Worm (Caenorhabditis elegans) whole organism, L4 larva: Measurements from ENCODE around the gene sec-6.

ENCODE experiments used
- F10B5.3 ChIP-seq: sonication (generic microtip); optimal IDR thresholded peaks from 2 replicates; lab custom pipeline; 2016; ENCODE audit warnings: mild to moderate bottlenecking, missing genetic modification characterization, missing compliant biosample characterization
- F26F4.8 ChIP-seq: fragments of 200-800 bp; sonication (Bioruptor generic); conservative IDR thresholded peaks from 2 replicates; pipeline ENCODE4 v1.3.6; 2022; ENCODE audit warnings: missing genetic modification characterization, missing compliant biosample characterization
- T20F7.1 ChIP-seq: fragments of 200-800 bp; sonication (Bioruptor generic); optimal IDR thresholded peaks from 2 replicates; lab custom pipeline; 2018; ENCODE audit warnings: mild to moderate bottlenecking, missing genetic modification characterization, missing compliant biosample characterization
- T26A8.4 ChIP-seq: fragments of 200-800 bp; sonication (Bioruptor generic); IDR thresholded peaks from 2 replicates; pipeline ENCODE4 v1.3.6; 2022; ENCODE audit warnings: missing genetic modification characterization, missing compliant biosample characterization
- Y105C5A.15 ChIP-seq: fragments of 200-800 bp; sonication (Bioruptor generic); IDR thresholded peaks from 2 replicates; pipeline ENCODE4 v1.3.6; 2022; ENCODE audit warnings: missing genetic modification characterization, missing compliant biosample characterization
- Y5F2A.4 ChIP-seq: fragments of 200-800 bp; sonication (Bioruptor generic); optimal IDR thresholded peaks from 2 replicates; lab custom pipeline; 2018; ENCODE audit warnings: mild to moderate bottlenecking, missing genetic modification characterization, missing compliant biosample characterization
- aha-1 ChIP-seq: fragments of 150-350 bp; peaks from one replicate; lab custom pipeline; 2014; ENCODE audit warnings: missing biosample characterization, missing genetic modification characterization
- aly-2 ChIP-seq: sonication (generic microtip); optimal IDR thresholded peaks from 2 replicates; lab custom pipeline; 2018; ENCODE audit warnings: missing biosample characterization, missing genetic modification characterization
- arid-1 ChIP-seq: fragments of 200-800 bp; sonication (Bioruptor generic); conservative IDR thresholded peaks from 2 replicates; pipeline ENCODE4 v1.3.6; 2022; ENCODE audit warnings: missing genetic modification reagents, missing genetic modification characterization, missing compliant biosample characterization
- ceh-32 ChIP-seq: sonication (generic microtip); optimal IDR thresholded peaks from 2 replicates; lab custom pipeline; 2016; ENCODE audit warnings: mild to moderate bottlenecking, missing genetic modification characterization, missing compliant biosample characterization; ENCODE audit not compliant: poor library complexity
- ceh-82 ChIP-seq: sonication (generic microtip); optimal IDR thresholded peaks from 2 replicates; lab custom pipeline; 2017; ENCODE audit warnings: missing biosample characterization, missing genetic modification characterization
- ctbp-1 ChIP-seq: fragments of 200-800 bp; sonication (Bioruptor generic); IDR thresholded peaks from 2 replicates; pipeline ENCODE4 v1.3.6; 2022; ENCODE audit warnings: missing genetic modification reagents, missing genetic modification characterization, missing compliant biosample characterization
- daf-19 ChIP-seq: fragments of 200-800 bp; sonication (Bioruptor generic); conservative IDR thresholded peaks from 2 replicates; pipeline ENCODE4 v1.3.6; 2022; ENCODE audit warnings: missing genetic modification characterization, missing compliant biosample characterization
- dmd-8 ChIP-seq: fragments of 200-800 bp; sonication (Bioruptor generic); IDR thresholded peaks from 2 replicates; pipeline ENCODE4 v1.3.6; 2022; ENCODE audit warnings: missing genetic modification characterization, missing compliant biosample characterization
- dve-1 ChIP-seq: sonication (generic microtip); optimal IDR thresholded peaks from 2 replicates; lab custom pipeline; 2017; ENCODE audit warnings: antibody characterized with exemption, mild to moderate bottlenecking, missing genetic modification characterization, missing compliant biosample characterization; ENCODE audit not compliant: insufficient read depth
- egl-43 ChIP-seq: fragments of 200-800 bp; sonication (Bioruptor generic); IDR thresholded peaks from 2 replicates; pipeline ENCODE4 v1.3.6; 2022; ENCODE audit warnings: missing genetic modification reagents, missing genetic modification characterization, missing compliant biosample characterization
- fkh-10 ChIP-seq: fragments of 150-350 bp; optimal IDR thresholded peaks from 2 replicates; lab custom pipeline; 2014; ENCODE audit warnings: missing biosample characterization, missing genetic modification reagents, missing genetic modification characterization
- fos-1 ChIP-seq: fragments of 150-350 bp; optimal IDR thresholded peaks from 2 replicates; lab custom pipeline; 2014; ENCODE audit warnings: missing biosample characterization, missing genetic modification characterization
- hif-1 ChIP-seq, 2 experiments: sonication (generic microtip); optimal IDR thresholded peaks; 2 replicates each; lab custom pipeline; 2016 to 2017; ENCODE audit warnings: missing compliant biosample characterization in 2 of 2, missing genetic modification characterization in 2 of 2, missing genetic modification reagents in 2 of 2, missing genotype in 2 of 2, mild to moderate bottlenecking in 1 of 2
- hlh-11 ChIP-seq: fragments of 200-800 bp; sonication (Bioruptor generic); optimal IDR thresholded peaks from 2 replicates; lab custom pipeline; 2018; ENCODE audit warnings: mild to moderate bottlenecking, missing genetic modification characterization, missing compliant biosample characterization
- lim-7 ChIP-seq: fragments of 200-800 bp; sonication (Bioruptor generic); IDR thresholded peaks from 2 replicates; pipeline ENCODE4 v1.3.6; 2022; ENCODE audit warnings: missing genetic modification characterization, missing compliant biosample characterization
- lin-38 ChIP-seq: fragments of 200-800 bp; sonication (Bioruptor generic); IDR thresholded peaks from 2 replicates; pipeline ENCODE4 v1.3.6; 2022; ENCODE audit warnings: missing genetic modification reagents, missing genetic modification characterization, missing compliant biosample characterization
- lin-39 ChIP-seq: fragments of 150-350 bp; optimal IDR thresholded peaks from 2 replicates; lab custom pipeline; 2014; ENCODE audit warnings: missing biosample characterization, missing genetic modification reagents, missing genetic modification characterization
- mdl-1 ChIP-seq, 2 experiments: fragments of 150-350 bp in 1 of 2; sonication (generic microtip) in 1 of 2; optimal IDR thresholded peaks; 2 replicates each; lab custom pipeline; 2014 to 2017; ENCODE audit warnings: missing biosample characterization in 2 of 2, missing genetic modification characterization in 2 of 2
- mes-2 ChIP-seq: sonication (generic microtip); optimal IDR thresholded peaks from 2 replicates; lab custom pipeline; 2016; ENCODE audit warnings: missing genotype, mild to moderate bottlenecking, missing genetic modification characterization, missing compliant biosample characterization; ENCODE audit not compliant: poor library complexity, severe bottlenecking
- mxl-3 ChIP-seq: fragments of 200-800 bp; sonication (Bioruptor generic); optimal IDR thresholded peaks from 2 replicates; lab custom pipeline; 2018; ENCODE audit warnings: mild to moderate bottlenecking, missing genetic modification characterization, missing compliant biosample characterization
- nhr-11 ChIP-seq: fragments of 150-350 bp; optimal IDR thresholded peaks from 2 replicates; lab custom pipeline; 2014; ENCODE audit warnings: missing biosample characterization, missing genetic modification characterization
- nhr-111 ChIP-seq: fragments of 200-800 bp; sonication (Bioruptor generic); optimal IDR thresholded peaks from 2 replicates; lab custom pipeline; 2018; ENCODE audit warnings: mild to moderate bottlenecking, missing genetic modification characterization, missing compliant biosample characterization
- nhr-25 ChIP-seq: sonication (generic microtip); optimal IDR thresholded peaks from 2 replicates; lab custom pipeline; 2017; ENCODE audit warnings: missing genetic modification characterization, mild to moderate bottlenecking, missing compliant biosample characterization, antibody characterized with exemption, moderate library complexity, borderline replicate concordance; ENCODE audit not compliant: insufficient read depth
- nhr-28 ChIP-seq: fragments of 150-350 bp; optimal IDR thresholded peaks from 2 replicates; lab custom pipeline; 2014; ENCODE audit warnings: missing biosample characterization, missing genetic modification characterization
- nhr-41 ChIP-seq: fragments of 200-800 bp; sonication (Bioruptor generic); IDR thresholded peaks from 2 replicates; pipeline ENCODE4 v1.3.6; 2022; ENCODE audit warnings: missing genetic modification reagents, missing genetic modification characterization, missing compliant biosample characterization
- nhr-6 ChIP-seq: fragments of 150-350 bp; optimal IDR thresholded peaks from 2 replicates; lab custom pipeline; 2014; ENCODE audit warnings: missing biosample characterization, missing genetic modification characterization
- nhr-76 ChIP-seq: fragments of 150-350 bp; optimal IDR thresholded peaks from 2 replicates; lab custom pipeline; 2014; ENCODE audit warnings: missing biosample characterization, missing genetic modification characterization
- pha-4 ChIP-seq, 2 experiments: fragments of 150-350 bp in 1 of 2; fragments of 200-800 bp in 1 of 2; sonication (Bioruptor generic) in 1 of 2; IDR thresholded peaks in 1 of 2; optimal IDR thresholded peaks in 1 of 2; 2 replicates each; pipeline versions ENCODE4 v1.3.6 to Lab custom; 2014 to 2022; ENCODE audit warnings: missing genetic modification characterization in 2 of 2, missing genetic modification reagents in 2 of 2, missing biosample characterization in 1 of 2, missing compliant biosample characterization in 1 of 2
- pqm-1 ChIP-seq: sonication (generic microtip); optimal IDR thresholded peaks from 2 replicates; lab custom pipeline; 2017; ENCODE audit warnings: missing biosample characterization, missing genetic modification characterization
- sdz-12 ChIP-seq: fragments of 200-800 bp; sonication (Bioruptor generic); optimal IDR thresholded peaks from 2 replicates; lab custom pipeline; 2018; ENCODE audit warnings: mild to moderate bottlenecking, missing genetic modification characterization, missing compliant biosample characterization
- set-16 ChIP-seq: fragments of 200-800 bp; sonication (Bioruptor generic); IDR thresholded peaks from 2 replicates; pipeline ENCODE4 v1.3.6; 2022; ENCODE audit warnings: missing genetic modification reagents, missing genetic modification characterization, missing compliant biosample characterization
- skn-1 ChIP-seq: fragments of 150-350 bp; optimal IDR thresholded peaks from 2 replicates; lab custom pipeline; 2014; ENCODE audit warnings: missing biosample characterization, missing genetic modification characterization
- snpc-1.2 ChIP-seq: fragments of 200-800 bp; sonication (Bioruptor generic); IDR thresholded peaks from 2 replicates; pipeline ENCODE4 v1.3.6; 2022; ENCODE audit warnings: missing genetic modification reagents, missing genetic modification characterization, missing compliant biosample characterization
- spr-1 ChIP-seq: sonication (generic microtip); optimal IDR thresholded peaks from 2 replicates; lab custom pipeline; 2016; ENCODE audit warnings: mild to moderate bottlenecking, missing genetic modification characterization, missing compliant biosample characterization
- spr-3 ChIP-seq: fragments of 200-800 bp; sonication (Bioruptor generic); optimal IDR thresholded peaks from 2 replicates; lab custom pipeline; 2018; ENCODE audit warnings: mild to moderate bottlenecking, missing genetic modification characterization, missing compliant biosample characterization
- tra-1 ChIP-seq: fragments of 200-800 bp; sonication (Bioruptor generic); IDR thresholded peaks from 2 replicates; pipeline ENCODE4 v1.3.6; 2022; ENCODE audit warnings: missing genetic modification reagents, missing genetic modification characterization, missing compliant biosample characterization
- vab-7 ChIP-seq: fragments of 200-800 bp; sonication (Bioruptor generic); IDR thresholded peaks from 2 replicates; pipeline ENCODE4 v1.3.6; 2022; ENCODE audit warnings: missing genetic modification reagents, missing genetic modification characterization, missing compliant biosample characterization
- zag-1 ChIP-seq: fragments of 150-350 bp; optimal IDR thresholded peaks from 2 replicates; lab custom pipeline; 2014; ENCODE audit warnings: missing biosample characterization, missing genetic modification characterization
- zip-2 ChIP-seq: fragments of 150-350 bp; optimal IDR thresholded peaks from 2 replicates; lab custom pipeline; 2014; ENCODE audit warnings: missing biosample characterization, missing genetic modification characterization

The sec-6 gene

DNA sequence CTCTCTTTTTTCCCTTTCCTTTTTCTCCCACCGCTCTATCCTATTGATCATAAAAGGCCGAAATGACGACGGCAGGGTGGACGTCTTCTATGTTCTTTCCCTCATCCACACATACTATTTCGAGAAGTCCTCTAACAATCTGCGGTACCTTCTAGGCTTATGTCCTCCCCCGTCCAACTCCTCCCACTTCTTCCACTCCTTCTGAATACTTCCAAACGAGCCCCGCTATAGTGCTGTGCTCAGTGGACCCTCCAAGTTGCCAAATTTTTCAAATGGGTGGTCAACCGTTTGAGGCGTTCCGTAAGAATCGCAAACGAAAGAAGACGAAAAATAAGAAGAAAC is 23.3 kb upstream of the sec-6 start (continued):
- TF ChIP-seq nhr-76 (tag; lab: Kevin White, UChicago), result no peak
- TF ChIP-seq dve-1 (tag; lab: Kevin White, UChicago), result no peak
- no peak for TF ChIP-seq T26A8.4 (GFP tag; lab: Robert Waterston, UW)
- peak; percentile 29; the same call in 1 of the 2 replicates for TF ChIP-seq set-16
- no peak for TF ChIP-seq ctbp-1
- 0 out of 2 replicates have a peak, but pooled peaks have one; percentile 26 for TF ChIP-seq vab-7 (GFP tag; lab: Robert Waterston, UW)
- TF ChIP-seq nhr-11 (tag; lab: Kevin White, UChicago), result no peak
- TF ChIP-seq ceh-32 (tag; lab: Kevin White, UChicago), result no peak
- peak; percentile 44; the same call in 1 of the 2 replicates for TF ChIP-seq lin-38 (GFP tag; lab: Robert Waterston, UW)
- TF ChIP-seq hif-1 (tag; optimal IDR thresholded peaks at IDR 0.05; lab: Kevin White, UChicago), result peak in 1 of 2 experiments; percentile 69
- no peak for TF ChIP-seq daf-19 (GFP tag; lab: Robert Waterston, UW)
- TF ChIP-seq egl-43 (GFP tag; lab: Robert Waterston, UW), result peak; percentile 67
- TF ChIP-seq mdl-1 (tag; optimal IDR thresholded peaks at IDR 0.05; lab: Kevin White, UChicago), result peak in 1 of 2 experiments; percentile 40
- TF ChIP-seq arid-1 (GFP tag; lab: Robert Waterston, UW), result peak; percentile 65; the same call in 1 of the 2 replicates
- TF ChIP-seq nhr-111 (GFP tag; lab: Kevin White, UChicago), result no peak
- TF ChIP-seq zag-1, result no peak
- no peak for TF ChIP-seq Y5F2A.4 (GFP tag; lab: Kevin White, UChicago)
- TF ChIP-seq T20F7.1, result no peak
- no peak for TF ChIP-seq F26F4.8 (GFP tag; lab: Robert Waterston, UW)
- TF ChIP-seq, all 104 proteins: peak for 20

ce11 chrII:5336660-5337494 is 22.5 kb upstream of the sec-6 start:
- TF ChIP-seq nhr-41 (GFP tag; lab: Robert Waterston, UW) (no peak), spr-1 (tag; lab: Kevin White, UChicago) (peak; percentile 14), zip-2 (no peak), dmd-8 (GFP tag; lab: Robert Waterston, UW) (no peak), daf-19 (GFP tag; lab: Robert Waterston, UW) (no peak), fkh-10 (GFP tag; lab: Kevin White, UChicago) (peak; percentile 40), sdz-12 (GFP tag; lab: Kevin White, UChicago) (peak; percentile 40), egl-43 (GFP tag; lab: Robert Waterston, UW) (peak; percentile 73), lin-39 (no peak), ceh-32 (tag; lab: Kevin White, UChicago) (peak; percentile 12), pqm-1 (peak; percentile 38), nhr-28 (peak; percentile 67), nhr-25 (tag; lab: Kevin White, UChicago) (peak; percentile 39), pha-4 (GFP tag; IDR thresholded peaks at IDR 0.05; lab: Robert Waterston, UW) (peak; percentile 77), pha-4 (tag; optimal IDR thresholded peaks at IDR 0.05; lab: Kevin White, UChicago) (peak; percentile 85), mes-2 (tag; lab: Kevin White, UChicago) (peak; percentile 82), T26A8.4 (GFP tag; lab: Robert Waterston, UW) (peak; percentile 51; the same call in 1 of the 2 replicates), tra-1 (peak; percentile 67; the same call in 1 of the 2 replicates), zag-1 (no peak), lim-7 (GFP tag; lab: Robert Waterston, UW) (no peak), mxl-3 (GFP tag; lab: Kevin White, UChicago) (peak; percentile 37), F10B5.3 (tag; lab: Kevin White, UChicago) (peak; percentile 60), nhr-6 (tag; lab: Kevin White, UChicago) (peak; percentile 92), aly-2 (no peak), fos-1 (tag; lab: Kevin White, UChicago) (peak; percentile 90), hlh-11 (peak; percentile 87), aha-1 (peak; percentile 100), ceh-82 (tag; lab: Kevin White, UChicago) (no peak), snpc-1.2 (no peak), dve-1 (tag; lab: Kevin White, UChicago) (peak; percentile 76), skn-1 (tag; lab: Kevin White, UChicago) (no peak), spr-3 (GFP tag; lab: Kevin White, UChicago) (peak; percentile 1), Y105C5A.15 (no peak), vab-7 (GFP tag; lab: Robert Waterston, UW) (no peak)
